Fruit fly (Drosophila melanogaster): ENCODE data around the gene ntc.

DNA sequence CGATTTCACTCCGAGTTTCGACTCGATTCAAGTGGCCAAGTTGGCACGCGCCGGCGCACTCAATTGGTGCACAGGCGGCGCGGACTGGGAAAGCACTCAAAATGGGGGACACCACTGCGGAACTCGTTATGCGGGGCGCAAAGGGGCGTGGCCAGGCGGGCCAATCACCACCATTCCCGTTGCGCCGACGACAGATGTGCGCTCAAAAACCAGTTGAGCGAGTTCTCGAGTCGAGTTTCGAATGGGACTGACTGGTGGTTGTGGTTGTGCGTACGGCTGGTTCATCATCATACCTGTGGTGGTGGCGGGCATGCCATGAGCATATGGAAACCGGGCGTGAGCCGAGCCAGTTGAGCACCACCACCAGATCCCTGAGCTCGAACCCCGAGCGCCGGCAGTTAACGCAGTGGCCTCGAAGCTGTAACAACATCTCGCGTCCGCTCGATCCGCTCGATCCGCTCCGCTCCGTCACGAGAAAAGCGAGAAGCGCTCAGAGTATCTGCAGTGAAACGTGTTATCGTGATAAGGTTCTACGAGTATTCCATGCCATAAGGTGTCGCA, 39.6 kb upstream of the ntc start, which contains the start of gene Awh:
- no peak for TF ChIP-seq Myc (optimal IDR thresholded peaks at IDR 0.05)
- no peak for TF ChIP-seq Hr83 (GFP tag; optimal IDR thresholded peaks at IDR 0.05; ENCODE audit: poor library complexity, severe bottlenecking)
- no peak for TF ChIP-seq br (GFP tag; optimal IDR thresholded peaks at IDR 0.05)

All from whole organism, wandering third instar larva.